Worm (Caenorhabditis elegans): ENCODE results near the gene srt-28.

Gene srt-28

ce11 chrV:2673807-2674206, 39.6 kb downstream of the srt-28 start (continued):
- no peak for TF ChIP-seq unc-62 (GFP tag; optimal IDR thresholded peaks at IDR 0.05)
- peak; percentile 72; the same call in 1 of the 2 replicates for TF ChIP-seq Y95B8A.8 (GFP tag; IDR thresholded peaks at IDR 0.05)
- peak; percentile 67 for TF ChIP-seq die-1 (tag; optimal IDR thresholded peaks at IDR 0.05)
- TF ChIP-seq F37B4.10 (GFP tag; IDR thresholded peaks at IDR 0.05), result no peak
- TF ChIP-seq T07F8.4 (tag; optimal IDR thresholded peaks at IDR 0.05), result peak; percentile 57
- no peak for TF ChIP-seq snpc-4 (GFP tag; optimal IDR thresholded peaks at IDR 0.05)
- peak in 2 of 4 experiments; percentile 4 to 60 for TF ChIP-seq snpc-4 (tag; optimal IDR thresholded peaks at IDR 0.05)
- no peak for TF ChIP-seq F10E7.11 (tag; optimal IDR thresholded peaks at IDR 0.05)
- TF ChIP-seq ztf-25 (GFP tag; IDR thresholded peaks at IDR 0.05), result peak; percentile 20; the same call in 1 of the 2 replicates
- no peak for TF ChIP-seq ztf-22 (GFP tag; optimal IDR thresholded peaks at IDR 0.05)
- TF ChIP-seq let-607 (tag; optimal IDR thresholded peaks at IDR 0.05), result no peak
- TF ChIP-seq Y79H2A.3 (GFP tag; conservative IDR thresholded peaks at IDR 0.05), result 0 out of 2 replicates have a peak, but pooled peaks have one; percentile 13
- peak; percentile 94 for TF ChIP-seq tbp1 (GFP tag; optimal IDR thresholded peaks at IDR 0.05)
- TF ChIP-seq madf-6 (GFP tag; IDR thresholded peaks at IDR 0.05), result peak; percentile 60; the same call in 1 of the 2 replicates
- TF ChIP-seq F52B5.7 (tag; optimal IDR thresholded peaks at IDR 0.05), result no peak
- no peak for TF ChIP-seq akir-1 (GFP tag; optimal IDR thresholded peaks at IDR 0.05)
- TF ChIP-seq xnd-1 (tag; optimal IDR thresholded peaks at IDR 0.05), result no peak
- no peak for TF ChIP-seq Y53G8AR.9 (GFP tag; conservative IDR thresholded peaks at IDR 0.05)
- peak; percentile 67 for TF ChIP-seq attf-5 (GFP tag; optimal IDR thresholded peaks at IDR 0.05)
- TF ChIP-seq ceh-100 (GFP tag; IDR thresholded peaks at IDR 0.05), result peak; percentile 74
- no peak for TF ChIP-seq bed-2 (GFP tag; IDR thresholded peaks at IDR 0.05)
- no peak for TF ChIP-seq fkh-3 (tag; optimal IDR thresholded peaks at IDR 0.05)
- peak; percentile 52; the same call in 1 of the 2 replicates for TF ChIP-seq B0336.3 (GFP tag; IDR thresholded peaks at IDR 0.05)
- TF ChIP-seq Y67H2A.10 (GFP tag; conservative IDR thresholded peaks at IDR 0.05), result no peak
- no peak for TF ChIP-seq ama-1 (optimal IDR thresholded peaks at IDR 0.05)
- TF ChIP-seq ama-1 (GFP tag; optimal IDR thresholded peaks at IDR 0.05), result peak; percentile 15 to 71
- TF ChIP-seq ztf-6 (GFP tag; IDR thresholded peaks at IDR 0.05), result no peak
- peak; percentile 60 for TF ChIP-seq dox-1 (GFP tag; IDR thresholded peaks at IDR 0.05)
- no peak for TF ChIP-seq B0035.1 (tag; optimal IDR thresholded peaks at IDR 0.05)
- no peak for TF ChIP-seq mes-4 (tag; optimal IDR thresholded peaks at IDR 0.05)
- no peak for TF ChIP-seq nhr-120 (GFP tag; IDR thresholded peaks at IDR 0.05)
- TF ChIP-seq bed-1 (GFP tag; IDR thresholded peaks at IDR 0.05), result no peak
- TF ChIP-seq mel-28 (tag; optimal IDR thresholded peaks at IDR 0.05; ENCODE audit: borderline replicate concordance), result no peak
- TF ChIP-seq ceh-79 (tag; optimal IDR thresholded peaks at IDR 0.05), result no peak
- peak; percentile 47 for TF ChIP-seq lsl-1 (GFP tag; optimal IDR thresholded peaks at IDR 0.05)
- peak; percentile 71; the same call in 1 of the 2 replicates for TF ChIP-seq pbrm-1 (GFP tag; IDR thresholded peaks at IDR 0.05)
- TF ChIP-seq F39B2.1 (GFP tag; IDR thresholded peaks at IDR 0.05), result no peak
- TF ChIP-seq lin-26 (GFP tag; IDR thresholded peaks at IDR 0.05), result peak; percentile 84
- peak; percentile 5 for TF ChIP-seq him-1 (tag; optimal IDR thresholded peaks at IDR 0.05)
- peak; percentile 29 for TF ChIP-seq unc-130 (GFP tag; optimal IDR thresholded peaks at IDR 0.05)
- TF ChIP-seq athp-1 (tag; optimal IDR thresholded peaks at IDR 0.05), result peak; percentile 34
- 0 out of 2 replicates have a peak, but pooled peaks have one; percentile 50 for TF ChIP-seq Y56A3A.18 (GFP tag; IDR thresholded peaks at IDR 0.05)
- no peak for TF ChIP-seq nfya-1 (tag; optimal IDR thresholded peaks at IDR 0.05; ENCODE audit: borderline replicate concordance, insufficient read depth)
- TF ChIP-seq snpc-3.4 (tag; optimal IDR thresholded peaks at IDR 0.05), result peak; percentile 54
- TF ChIP-seq rpc-1 (optimal IDR thresholded peaks at IDR 0.05), result peak; percentile 72
- peak; percentile 80 for TF ChIP-seq rpc-1 (tag; optimal IDR thresholded peaks at IDR 0.05)
- no peak for TF ChIP-seq F57A8.1 (GFP tag; optimal IDR thresholded peaks at IDR 0.05)
- TF ChIP-seq pha-4 (tag; optimal IDR thresholded peaks at IDR 0.05), result no peak
- TF ChIP-seq madf-8 (GFP tag; conservative IDR thresholded peaks at IDR 0.05), result no peak
- TF ChIP-seq nhr-27 (tag; optimal IDR thresholded peaks at IDR 0.05), result no peak
